Worm (Caenorhabditis elegans): ENCODE results near the gene scl-19.

scl-19 gene

DNA sequence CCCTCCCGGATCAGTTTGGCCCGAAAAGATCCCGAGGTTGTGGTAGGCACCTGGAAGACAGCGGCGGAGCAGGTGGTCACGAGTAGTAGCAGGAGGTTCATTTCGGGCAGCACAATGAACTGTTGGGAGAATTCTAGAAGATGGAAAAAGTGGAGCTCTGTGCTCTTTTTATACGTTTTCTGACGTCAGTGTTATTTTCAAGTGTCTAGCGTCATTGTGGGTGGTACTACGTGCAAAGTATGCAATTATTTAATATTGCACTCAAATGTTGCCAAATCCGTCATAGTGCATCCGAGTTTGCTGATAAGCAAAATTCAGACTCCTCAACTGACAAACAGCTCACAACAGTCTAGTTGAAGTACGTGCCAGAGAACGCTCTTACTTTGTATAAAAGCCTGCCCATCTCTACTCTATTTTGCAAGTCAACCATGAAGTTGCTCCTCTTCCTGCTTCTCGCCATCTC is at the start of gene scl-19, which contains the start of gene asp-18:
Gene scl-19 (plus strand): TSS at position 413 of the 463 bp plus-strand sequence.
Gene asp-18 (minus strand): TSS at position 101 of the 463 bp plus-strand sequence.
- no peak for TF ChIP-seq blmp-1 (tag; optimal IDR thresholded peaks at IDR 0.05; ENCODE audit: insufficient read depth)
- TF ChIP-seq unc-62 (GFP tag; optimal IDR thresholded peaks at IDR 0.05): no peak
- no peak for TF ChIP-seq sma-3 (GFP tag; optimal IDR thresholded peaks at IDR 0.05)
- TF ChIP-seq nhr-11 (tag; optimal IDR thresholded peaks at IDR 0.05): no peak
- TF ChIP-seq unc-39 (tag; optimal IDR thresholded peaks at IDR 0.05): no peak
- TF ChIP-seq mab-5 (tag; optimal IDR thresholded peaks at IDR 0.05): no peak
- TF ChIP-seq elt-1 (tag; optimal IDR thresholded peaks at IDR 0.05): no peak

DNA sequence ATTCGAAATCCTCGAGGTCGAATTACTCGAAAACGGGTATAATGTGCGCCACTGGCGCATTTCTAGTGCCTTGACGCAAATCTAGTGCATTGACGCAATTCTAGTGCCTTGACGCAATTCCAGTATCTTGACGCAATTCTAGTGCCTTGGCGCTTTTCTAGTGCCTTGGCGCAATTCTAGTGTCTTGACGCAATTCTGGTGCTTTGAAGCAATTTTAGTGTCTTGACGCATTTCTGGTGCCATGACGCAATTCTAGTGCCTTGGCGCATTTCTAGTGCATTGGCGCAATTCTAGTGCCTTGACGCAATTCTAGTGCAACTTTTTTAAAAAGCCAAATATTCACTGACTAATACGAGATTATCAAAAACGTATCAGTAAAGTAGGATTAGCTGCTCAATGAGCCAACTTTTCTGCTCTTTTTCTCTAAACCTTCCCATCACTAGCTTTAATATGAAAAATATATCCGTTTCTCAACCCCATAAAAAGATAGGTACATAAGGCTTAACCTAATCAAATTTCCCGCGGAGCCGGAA is 47.3 kb upstream of the scl-19 start, which contains the start of gene Y69H2.17:
Gene Y69H2.17 (plus strand): TSS at position 483 of the 533 bp plus-strand sequence.
- TF ChIP-seq nhr-23 (tag; optimal IDR thresholded peaks at IDR 0.05): no peak
- TF ChIP-seq snpc-4 (tag; optimal IDR thresholded peaks at IDR 0.05): no peak
- TF ChIP-seq nhr-10 (tag; optimal IDR thresholded peaks at IDR 0.05): no peak
- no peak for TF ChIP-seq mbf-1 (tag; optimal IDR thresholded peaks at IDR 0.05)
- TF ChIP-seq ztf-1 (GFP tag; conservative IDR thresholded peaks at IDR 0.05): no peak
- TF ChIP-seq aly-2 (tag; optimal IDR thresholded peaks at IDR 0.05): no peak
- no peak for TF ChIP-seq dmd-4 (tag; optimal IDR thresholded peaks at IDR 0.05)
- no peak for TF ChIP-seq elt-1 (tag; optimal IDR thresholded peaks at IDR 0.05)

DNA sequence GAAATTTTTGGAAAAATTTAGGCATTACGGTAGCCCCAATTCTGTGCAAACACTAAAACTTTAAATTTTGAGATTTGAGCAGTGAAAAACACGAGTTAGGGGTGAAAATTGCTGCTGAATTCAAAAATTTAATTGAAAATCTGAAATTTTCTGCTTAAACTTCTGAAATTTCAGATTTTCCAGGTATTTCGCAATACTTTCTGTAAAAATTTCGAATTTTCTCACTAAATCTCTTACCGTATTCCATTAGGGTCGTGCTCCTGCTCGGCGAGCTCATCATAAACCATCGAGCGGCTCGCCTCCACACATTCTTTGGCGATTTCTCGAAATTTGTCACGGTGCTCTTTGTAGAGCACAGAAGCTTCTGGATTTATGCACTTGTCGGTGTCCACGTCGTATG is 44.4 kb upstream of the scl-19 start:
- TF ChIP-seq nhr-25 (tag; optimal IDR thresholded peaks at IDR 0.05) (no peak), snpc-4 (tag; optimal IDR thresholded peaks at IDR 0.05) (no peak), dmd-4 (tag; optimal IDR thresholded peaks at IDR 0.05) (no peak), nhr-12 (tag; optimal IDR thresholded peaks at IDR 0.05) (no peak), blmp-1 (tag; optimal IDR thresholded peaks at IDR 0.05; ENCODE audit: insufficient read depth) (no peak), lin-11 (tag; optimal IDR thresholded peaks at IDR 0.05) (no peak), nhr-10 (tag; optimal IDR thresholded peaks at IDR 0.05) (no peak), elt-1 (tag; optimal IDR thresholded peaks at IDR 0.05) (no peak), lsy-2 (tag; optimal IDR thresholded peaks at IDR 0.05) (no peak), elt-3 (tag; optimal IDR thresholded peaks at IDR 0.05) (no peak), crh-2 (tag; optimal IDR thresholded peaks at IDR 0.05) (no peak), nhr-11 (tag; optimal IDR thresholded peaks at IDR 0.05) (no peak), ztf-1 (GFP tag; conservative IDR thresholded peaks at IDR 0.05) (no peak), sma-9 (GFP tag; optimal IDR thresholded peaks at IDR 0.05) (no peak), sma-9 (tag; optimal IDR thresholded peaks at IDR 0.05) (no peak), unc-39 (tag; optimal IDR thresholded peaks at IDR 0.05) (no peak), fos-1 (tag; optimal IDR thresholded peaks at IDR 0.05) (no peak), sma-3 (GFP tag; optimal IDR thresholded peaks at IDR 0.05) (no peak), lin-39 (tag; optimal IDR thresholded peaks at IDR 0.05) (no peak), nhr-6 (tag; optimal IDR thresholded peaks at IDR 0.05) (no peak)

DNA sequence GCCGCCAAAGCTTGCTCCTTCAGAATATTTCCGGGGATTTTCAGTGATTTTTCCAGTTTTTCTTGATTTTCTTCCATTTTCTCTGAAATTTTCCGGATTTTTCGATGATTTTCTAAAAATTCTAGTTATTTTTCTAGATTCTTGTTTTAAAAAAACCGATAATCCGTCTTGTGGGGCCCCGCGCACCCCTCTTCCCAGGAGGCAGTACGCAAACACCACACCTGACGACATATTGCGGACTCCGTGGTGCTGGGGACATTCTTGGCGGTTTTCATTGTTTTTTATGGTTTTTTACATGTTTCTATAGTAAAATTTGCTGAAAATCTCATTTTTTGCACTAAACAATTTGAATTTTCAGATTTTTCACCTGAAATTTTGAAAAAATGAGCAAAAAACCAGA is 42.1 kb upstream of the scl-19 start, which contains the start of the genes ubc-19 and Y69H2.7:
Gene ubc-19 (minus strand): TSS at position 82 of the 400 bp plus-strand sequence.
Gene Y69H2.7 (plus strand): TSS at position 309 of the 400 bp plus-strand sequence.
- TF ChIP-seq C34F6.9 (tag; optimal IDR thresholded peaks at IDR 0.05) (peak; percentile 5), unc-55 (GFP tag; optimal IDR thresholded peaks at IDR 0.05) (peak; percentile 35), lin-13 (GFP tag; optimal IDR thresholded peaks at IDR 0.05) (peak; percentile 47), lsy-2 (tag; optimal IDR thresholded peaks at IDR 0.05) (peak; percentile 22 to 50), aly-2 (tag; optimal IDR thresholded peaks at IDR 0.05) (no peak), elt-3 (tag; optimal IDR thresholded peaks at IDR 0.05) (no peak), Y55F3AM.14 (GFP tag; optimal IDR thresholded peaks at IDR 0.05) (no peak), unc-39 (tag; optimal IDR thresholded peaks at IDR 0.05) (no peak), ztf-11 (tag; optimal IDR thresholded peaks at IDR 0.05) (no peak), mab-5 (tag; optimal IDR thresholded peaks at IDR 0.05) (no peak), elt-1 (tag; optimal IDR thresholded peaks at IDR 0.05) (no peak), sma-3 (GFP tag; optimal IDR thresholded peaks at IDR 0.05) (no peak), nhr-129 (tag; optimal IDR thresholded peaks at IDR 0.05) (no peak), nhr-21 (tag; optimal IDR thresholded peaks at IDR 0.05) (no peak), R02D3.7 (tag; optimal IDR thresholded peaks at IDR 0.05) (no peak), peb-1 (tag; optimal IDR thresholded peaks at IDR 0.05) (no peak)

DNA sequence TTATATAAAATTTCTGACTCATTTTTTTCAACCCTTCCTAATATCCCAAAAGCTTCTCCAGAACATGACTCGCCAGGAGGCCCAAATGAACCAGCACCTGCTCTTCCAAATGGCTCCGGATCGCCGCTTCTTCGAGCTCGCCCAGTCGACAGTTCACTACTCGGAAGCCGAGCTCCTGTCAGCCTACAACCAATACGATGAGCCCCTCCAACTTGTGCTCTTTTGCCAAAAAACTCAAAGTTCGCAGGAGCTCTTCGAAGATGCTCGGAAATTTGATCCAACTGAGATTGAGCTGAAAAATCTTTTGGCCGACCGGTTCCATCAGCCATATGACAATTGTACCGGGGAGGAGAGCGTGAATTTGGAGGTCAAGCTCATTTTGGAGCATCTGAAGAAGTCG is 36.3 kb upstream of the scl-19 start:
- TF ChIP-seq zag-1 (tag; optimal IDR thresholded peaks at IDR 0.05) (no peak), ZK546.5 (tag; optimal IDR thresholded peaks at IDR 0.05) (no peak), skn-1 (tag; optimal IDR thresholded peaks at IDR 0.05) (no peak), nhr-237 (tag; optimal IDR thresholded peaks at IDR 0.05) (no peak), alr-1 (tag; optimal IDR thresholded peaks at IDR 0.05) (no peak), C34F6.9 (tag; optimal IDR thresholded peaks at IDR 0.05) (no peak), nhr-10 (tag; optimal IDR thresholded peaks at IDR 0.05) (no peak), unc-39 (tag; optimal IDR thresholded peaks at IDR 0.05) (no peak), elt-3 (tag; optimal IDR thresholded peaks at IDR 0.05) (no peak), egl-27 (tag; optimal IDR thresholded peaks at IDR 0.05) (no peak), ceh-82 (tag; optimal IDR thresholded peaks at IDR 0.05) (no peak), sma-3 (GFP tag; optimal IDR thresholded peaks at IDR 0.05) (no peak), lin-11 (tag; optimal IDR thresholded peaks at IDR 0.05) (no peak)
